Fruit fly (Drosophila melanogaster): ENCODE measurements around the gene CG33189.
A peak's percentile ranks its signal among the peaks of the same experiment; 100 is the strongest.

The CG33189 gene

DNA sequence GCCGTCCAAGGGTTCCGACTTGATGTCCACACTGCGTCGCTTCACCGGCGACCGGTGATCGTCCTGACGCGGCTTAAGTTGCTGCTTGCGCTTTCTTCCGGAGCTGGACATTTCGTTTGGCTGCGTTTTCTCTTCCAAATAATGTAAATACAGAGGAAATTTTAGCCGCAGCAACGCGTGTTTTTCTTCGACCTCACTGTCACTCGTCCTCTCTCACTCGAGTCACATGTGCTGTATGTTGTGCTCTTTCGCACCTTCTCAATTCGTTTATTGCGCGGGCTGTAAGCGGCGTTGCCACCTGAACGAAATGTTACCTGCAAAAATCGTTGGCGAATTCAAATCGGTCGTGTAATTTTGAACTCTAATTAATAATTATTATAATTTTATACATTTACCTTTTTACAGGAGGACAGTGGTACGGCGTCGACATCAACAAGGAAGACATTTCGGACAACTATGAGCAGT, 24.8 kb upstream of the CG33189 start, which contains the start of gene CG9839 (continued):
- peak; percentile 51; the same call in 1 of the 3 replicates for TF ChIP-seq Opbp (GFP tag; IDR thresholded peaks at IDR 0.05; ENCODE audit: partially characterized antibody)
- peak; percentile 77 for TF ChIP-seq dm (GFP tag; optimal IDR thresholded peaks at IDR 0.05)
- no peak for TF ChIP-seq Mad (GFP tag; optimal IDR thresholded peaks at IDR 0.05)
- TF ChIP-seq Ssrp (tag; optimal IDR thresholded peaks at IDR 0.05) = no peak
- TF ChIP-seq CG15479 (GFP tag; optimal IDR thresholded peaks at IDR 0.05) = peak; percentile 80
- TF ChIP-seq Optix (GFP tag; IDR thresholded peaks at IDR 0.05) = no peak
- no peak for TF ChIP-seq Six4 (GFP tag; optimal IDR thresholded peaks at IDR 0.05)
- TF ChIP-seq CG17612 (GFP tag; IDR thresholded peaks at IDR 0.05) = no peak
- TF ChIP-seq Pdp1 (GFP tag; optimal IDR thresholded peaks at IDR 0.05) = no peak
- no peak for TF ChIP-seq CG7556 (GFP tag; optimal IDR thresholded peaks at IDR 0.05)
- TF ChIP-seq Ets97D (GFP tag; optimal IDR thresholded peaks at IDR 0.05) = peak; percentile 13
- no peak for TF ChIP-seq CG30403 (GFP tag; optimal IDR thresholded peaks at IDR 0.05)
- TF ChIP-seq Hr3 (GFP tag; optimal IDR thresholded peaks at IDR 0.05) = no peak
- TF ChIP-seq kay (GFP tag; optimal IDR thresholded peaks at IDR 0.05) = no peak
- TF ChIP-seq bab2 (GFP tag; optimal IDR thresholded peaks at IDR 0.05) = no peak
- 0 out of 2 replicates have a peak, but pooled peaks have one; percentile 17 for TF ChIP-seq vvl (GFP tag; IDR thresholded peaks at IDR 0.05)
- 0 out of 3 replicates have a peak, but pooled peaks have one; percentile 28 for TF ChIP-seq zfh1 (GFP tag; IDR thresholded peaks at IDR 0.05)
- no peak for TF ChIP-seq Stat92E (GFP tag; optimal IDR thresholded peaks at IDR 0.05)
- no peak for TF ChIP-seq Mrtf (GFP tag; IDR thresholded peaks at IDR 0.05)
- no peak for TF ChIP-seq ara (GFP tag; IDR thresholded peaks at IDR 0.05)
- no peak for TF ChIP-seq CG1602 (GFP tag; optimal IDR thresholded peaks at IDR 0.05)
- TF ChIP-seq CG2199 (GFP tag; IDR thresholded peaks at IDR 0.05) = peak; percentile 69; the same call in 1 of the 3 replicates
- TF ChIP-seq Hmr (GFP tag; optimal IDR thresholded peaks at IDR 0.05) = no peak
- no peak for TF ChIP-seq CG11456 (GFP tag; IDR thresholded peaks at IDR 0.05)
- TF ChIP-seq ash1 (GFP tag; optimal IDR thresholded peaks at IDR 0.05) = no peak
- TF ChIP-seq CG13287 (GFP tag; IDR thresholded peaks at IDR 0.05; ENCODE audit: partially characterized antibody) = peak; percentile 13; the same call in 1 of the 2 replicates
- no peak for TF ChIP-seq Dad (GFP tag; optimal IDR thresholded peaks at IDR 0.05)
- TF ChIP-seq CG16813 (GFP tag; IDR thresholded peaks at IDR 0.05; ENCODE audit: partially characterized antibody) = no peak
- no peak for TF ChIP-seq CG16863 (GFP tag; optimal IDR thresholded peaks at IDR 0.05)
- no peak for TF ChIP-seq sqz (GFP tag; optimal IDR thresholded peaks at IDR 0.05)
- TF ChIP-seq Hsf (GFP tag; optimal IDR thresholded peaks at IDR 0.05) = no peak
- TF ChIP-seq Dek (tag; optimal IDR thresholded peaks at IDR 0.05) = no peak
- no peak for TF ChIP-seq grn (GFP tag; optimal IDR thresholded peaks at IDR 0.05)
- no peak for TF ChIP-seq prd (optimal IDR thresholded peaks at IDR 0.05)
- TF ChIP-seq prd (GFP tag; IDR thresholded peaks at IDR 0.05) = no peak
- TF ChIP-seq vnd (GFP tag; IDR thresholded peaks at IDR 0.05; ENCODE audit: partially characterized antibody) = no peak
- no peak for TF ChIP-seq ATbp (GFP tag; optimal IDR thresholded peaks at IDR 0.05)
- TF ChIP-seq Xbp1 (GFP tag; optimal IDR thresholded peaks at IDR 0.05) = no peak
- no peak for TF ChIP-seq CG7357 (GFP tag; IDR thresholded peaks at IDR 0.05)
- TF ChIP-seq psq (GFP tag; optimal IDR thresholded peaks at IDR 0.05) = no peak
- TF ChIP-seq CG7963 (GFP tag; IDR thresholded peaks at IDR 0.05; ENCODE audit: partially characterized antibody) = no peak
- no peak for TF ChIP-seq CG6689 (GFP tag; IDR thresholded peaks at IDR 0.05)
- no peak for TF ChIP-seq tio (GFP tag; optimal IDR thresholded peaks at IDR 0.05)
- TF ChIP-seq ci (GFP tag; IDR thresholded peaks at IDR 0.05) = peak; percentile 22; the same call in 1 of the 3 replicates
- no peak for TF ChIP-seq wek (GFP tag; optimal IDR thresholded peaks at IDR 0.05)
- no peak for TF ChIP-seq CG13123 (GFP tag; optimal IDR thresholded peaks at IDR 0.05)
- no peak for TF ChIP-seq HLHmδ (GFP tag; optimal IDR thresholded peaks at IDR 0.05)
- no peak for TF ChIP-seq yki (optimal IDR thresholded peaks at IDR 0.05)
- no peak for TF ChIP-seq NfI (GFP tag; optimal IDR thresholded peaks at IDR 0.05)
- TF ChIP-seq Scr (GFP tag; IDR thresholded peaks at IDR 0.05; ENCODE audit: partially characterized antibody) = no peak
- no peak for TF ChIP-seq knrl (GFP tag; IDR thresholded peaks at IDR 0.05; ENCODE audit: partially characterized antibody)

Data from whole organism, embryonic.